Worm (Caenorhabditis elegans): Measurements from ENCODE around the gene K05F6.14.
"Not testable (repeated sequence)": the region's sequence is repeated elsewhere in the genome, so short reads cannot be mapped to it uniquely, and the experiment has no call there.

K05F6.14 gene

DNA sequence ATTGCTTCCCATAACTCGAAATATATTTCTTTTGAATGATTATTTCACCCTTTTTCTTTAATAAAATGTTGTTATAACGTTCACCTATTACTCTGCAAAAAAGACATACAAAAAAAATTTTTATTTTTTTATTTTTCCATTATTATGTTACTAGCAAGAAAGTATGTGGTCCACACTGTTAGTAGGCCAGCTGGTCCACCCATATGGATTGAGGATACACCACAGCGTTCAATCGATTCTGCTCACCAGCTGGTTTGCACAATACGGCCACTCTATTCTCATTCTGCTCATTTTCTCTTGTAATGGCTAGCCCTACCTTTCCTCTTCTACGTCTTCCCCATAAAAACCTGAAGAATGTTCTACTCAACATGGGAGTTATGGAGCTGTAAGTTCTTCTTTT lies 23.4 kb upstream of the K05F6.14 start, which contains the start of gene fbxb-44:
Gene fbxb-44 (plus strand): TSS at position 301 of the 400 bp plus-strand sequence.
- TF ChIP-seq zag-1 (tag; optimal IDR thresholded peaks at IDR 0.05) (no peak), ceh-28 (tag; optimal IDR thresholded peaks at IDR 0.05) (no peak), ama-1 (optimal IDR thresholded peaks at IDR 0.05) (no peak), snpc-4 (tag; optimal IDR thresholded peaks at IDR 0.05) (no peak), hmg-11 (tag; optimal IDR thresholded peaks at IDR 0.05) (no peak), unc-39 (tag; optimal IDR thresholded peaks at IDR 0.05) (no peak), tbx-2 (tag; optimal IDR thresholded peaks at IDR 0.05) (no peak), nhr-77 (tag; optimal IDR thresholded peaks at IDR 0.05) (no peak), elt-1 (tag; optimal IDR thresholded peaks at IDR 0.05) (no peak), ZK546.5 (tag; optimal IDR thresholded peaks at IDR 0.05) (no peak), nhr-12 (tag; optimal IDR thresholded peaks at IDR 0.05) (no peak)

DNA sequence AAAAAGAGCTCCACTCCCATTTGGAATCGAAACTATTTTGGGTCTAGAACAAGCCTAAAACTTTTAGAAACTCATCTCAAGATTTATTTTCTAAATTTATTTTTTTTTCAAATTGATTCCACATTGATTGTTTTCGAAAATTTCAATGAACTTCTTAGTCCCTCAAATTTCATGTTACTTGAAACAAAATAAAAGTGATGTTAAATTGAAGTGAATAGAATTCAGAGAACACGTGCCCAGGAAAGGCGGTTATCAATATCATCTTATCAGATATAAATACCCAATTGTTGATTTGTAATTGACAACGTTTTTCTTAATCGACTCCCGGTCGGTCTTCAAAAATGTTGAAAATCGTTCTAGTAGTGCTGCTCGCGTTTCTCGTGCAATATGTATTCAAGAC lies 21.3 kb upstream of the K05F6.14 start, which contains the start of gene poml-4:
Gene poml-4 (plus strand): TSS at position 301 of the 400 bp plus-strand sequence.
- TF ChIP-seq ceh-16, tbx-2, zag-1 (tag; optimal IDR thresholded peaks at IDR 0.05): not testable (repeated sequence)

DNA sequence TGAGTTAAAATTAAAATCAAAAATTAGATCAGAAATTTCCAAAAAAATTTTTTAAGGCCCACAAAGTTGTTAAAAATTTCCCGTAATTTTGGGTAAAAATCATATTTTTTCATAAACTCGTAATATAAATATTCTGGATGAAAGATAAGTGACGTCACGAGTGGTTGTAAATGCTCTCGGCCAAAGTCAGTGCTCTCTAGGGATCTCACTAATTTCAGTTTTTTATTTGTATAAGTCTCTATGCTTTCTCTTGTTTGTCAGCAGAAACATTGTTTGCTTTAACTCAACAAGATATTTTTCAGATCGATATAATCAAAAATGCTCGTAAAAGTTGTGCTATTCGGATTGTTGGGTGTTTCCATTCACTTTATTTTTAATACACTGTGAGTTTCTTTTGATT lies 18.8 kb upstream of the K05F6.14 start, which contains the start of gene K05F6.4:
Gene K05F6.4 (plus strand): TSS at position 301 of the 400 bp plus-strand sequence.
- not testable (repeated sequence) for TF ChIP-seq aly-2 (tag; optimal IDR thresholded peaks at IDR 0.05); lin-39 (tag; optimal IDR thresholded peaks at IDR 0.05); sea-2 (GFP tag; optimal IDR thresholded peaks at IDR 0.05)

DNA sequence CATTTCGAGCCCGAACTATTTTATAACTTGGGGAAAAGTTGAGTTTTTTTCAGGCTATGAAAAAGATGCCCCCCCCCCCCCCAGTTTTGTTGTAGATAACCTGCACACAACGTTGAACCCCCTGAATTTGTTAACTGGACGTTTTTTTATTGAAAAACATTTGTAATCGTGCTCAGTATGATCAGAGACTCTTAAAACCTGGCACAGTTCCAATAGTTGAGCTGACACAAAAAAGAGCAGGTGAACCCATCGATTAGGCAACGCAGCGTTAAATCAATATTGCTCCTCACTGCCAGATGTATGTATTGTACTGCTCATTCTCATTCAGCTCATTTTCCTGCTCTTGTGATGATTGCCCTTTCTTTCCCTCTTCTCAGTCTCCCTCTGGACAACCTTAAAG lies 16.3 kb upstream of the K05F6.14 start, which contains the start of gene K05F6.12:
Gene K05F6.12 (plus strand): TSS at position 301 of the 400 bp plus-strand sequence.
- TF ChIP-seq fkh-2 (tag; optimal IDR thresholded peaks at IDR 0.05) (no peak), mml-1 (tag; optimal IDR thresholded peaks at IDR 0.05) (no peak)

DNA sequence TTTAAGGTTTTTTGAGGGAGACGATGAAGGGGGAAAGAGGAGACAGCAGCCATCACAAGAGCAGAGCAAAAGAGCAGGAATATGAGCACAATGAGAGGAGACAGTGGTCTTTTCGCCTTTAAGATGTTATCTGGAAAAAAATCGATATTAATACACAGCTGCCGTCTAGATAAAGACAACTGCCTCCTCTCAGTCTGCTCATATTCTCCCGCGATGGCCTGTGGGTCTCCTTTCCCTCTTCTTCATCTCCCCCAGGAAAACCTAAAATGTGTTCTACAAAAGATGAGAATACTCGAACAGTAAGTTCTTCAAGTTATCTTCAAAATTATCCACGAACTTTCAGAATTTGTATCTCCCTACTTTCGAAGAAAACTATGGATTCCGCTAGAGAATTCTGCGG lies 11.5 kb upstream of the K05F6.14 start, which contains the start of the genes fbxb-52 and fbxb-51:
Gene fbxb-52 (minus strand): TSS at position 101 of the 400 bp plus-strand sequence.
Gene fbxb-51 (plus strand): TSS at position 212 of the 400 bp plus-strand sequence.
- TF ChIP-seq ceh-28 (tag; optimal IDR thresholded peaks at IDR 0.05) (no peak), lin-39 (tag; optimal IDR thresholded peaks at IDR 0.05) (no peak), hmg-11 (tag; optimal IDR thresholded peaks at IDR 0.05) (no peak), nhr-43 (tag; optimal IDR thresholded peaks at IDR 0.05; ENCODE audit: poor library complexity, severe bottlenecking) (no peak), jun-1 (tag; optimal IDR thresholded peaks at IDR 0.05) (no peak), lin-15B (tag; optimal IDR thresholded peaks at IDR 0.05) (no peak), egl-27 (tag; optimal IDR thresholded peaks at IDR 0.05) (no peak), nhr-11 (tag; optimal IDR thresholded peaks at IDR 0.05) (no peak), nhr-25 (tag; optimal IDR thresholded peaks at IDR 0.05) (no peak), nfya-1 (tag; optimal IDR thresholded peaks at IDR 0.05; ENCODE audit: insufficient read depth) (no peak)

DNA sequence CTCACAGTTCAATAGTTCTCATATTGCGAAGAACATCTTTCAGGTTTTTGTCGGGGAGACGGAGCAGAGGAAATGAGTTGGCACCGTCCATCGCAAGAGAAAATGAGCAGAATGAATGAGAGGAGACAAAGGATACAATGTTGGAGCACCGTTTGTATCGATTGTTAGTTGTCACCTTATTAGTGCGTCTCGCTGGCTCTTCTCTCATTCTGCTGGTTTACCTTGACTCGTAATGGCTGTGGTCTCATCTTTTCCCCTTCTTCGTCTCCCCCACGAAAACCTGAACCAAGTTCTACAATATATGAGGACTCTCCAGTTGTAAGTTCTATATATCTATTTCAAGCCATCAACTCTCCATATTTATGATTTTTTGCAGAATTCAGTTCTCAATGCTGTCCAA lies 5.7 kb upstream of the K05F6.14 start, which contains the start of the genes fbxb-54 and fbxb-50:
Gene fbxb-54 (minus strand): TSS at position 101 of the 400 bp plus-strand sequence.
Gene fbxb-50 (plus strand): TSS at position 227 of the 400 bp plus-strand sequence.
- not testable (repeated sequence) for TF ChIP-seq ceh-9, elt-1, fos-1 (tag; optimal IDR thresholded peaks at IDR 0.05)

DNA sequence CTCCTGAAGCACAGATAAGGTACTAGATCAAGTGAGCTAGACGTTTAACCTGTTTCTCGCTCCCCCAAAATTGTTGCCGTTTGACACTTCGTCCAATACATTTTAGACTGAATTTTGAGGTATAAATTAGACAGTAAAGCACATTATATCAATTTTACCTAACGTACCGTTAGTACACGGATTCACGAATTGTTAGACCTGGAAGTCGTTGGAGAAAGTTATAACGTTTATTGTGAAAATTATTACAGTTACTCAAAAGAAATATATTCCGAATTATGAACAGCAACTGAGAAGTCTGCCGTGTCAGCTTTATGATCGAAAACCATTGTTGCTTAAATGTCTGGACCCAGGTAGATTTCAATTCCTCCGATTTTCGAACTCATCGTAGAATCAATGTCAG lies 1.1 kb upstream of the K05F6.14 start:
- TF ChIP-seq ceh-82 (tag; optimal IDR thresholded peaks at IDR 0.05) (no peak), nhr-28 (tag; optimal IDR thresholded peaks at IDR 0.05) (no peak), ceh-9 (tag; optimal IDR thresholded peaks at IDR 0.05) (no peak), lin-15B (tag; optimal IDR thresholded peaks at IDR 0.05) (no peak), nhr-23 (tag; optimal IDR thresholded peaks at IDR 0.05) (no peak), nhr-77 (tag; optimal IDR thresholded peaks at IDR 0.05) (no peak), ztf-11 (tag; optimal IDR thresholded peaks at IDR 0.05) (no peak), eor-1 (tag; optimal IDR thresholded peaks at IDR 0.05) (no peak), mml-1 (tag; optimal IDR thresholded peaks at IDR 0.05) (no peak), nhr-25 (tag; optimal IDR thresholded peaks at IDR 0.05) (no peak), egl-27 (tag; optimal IDR thresholded peaks at IDR 0.05) (no peak), sea-2 (GFP tag; optimal IDR thresholded peaks at IDR 0.05) (no peak), nhr-67 (tag; optimal IDR thresholded peaks at IDR 0.05) (no peak), R02D3.7 (tag; optimal IDR thresholded peaks at IDR 0.05) (no peak)
